Fruit fly (Drosophila melanogaster): ENCODE results near the gene EndoU.

The EndoU gene

dm6 chr3R:15933609-15934232 lies 25.5 kb downstream of the EndoU start, which contains the start of the genes CG5478 and blp (continued):
- no peak for TF ChIP-seq CG6813 (GFP tag; optimal IDR thresholded peaks at IDR 0.05)
- no peak for TF ChIP-seq CG14050 (GFP tag; IDR thresholded peaks at IDR 0.05)
- TF ChIP-seq wek (GFP tag; optimal IDR thresholded peaks at IDR 0.05): no peak
- peak; percentile 90 for TF ChIP-seq nerfin-2 (GFP tag; IDR thresholded peaks at IDR 0.05; ENCODE audit: partially characterized antibody)
- TF ChIP-seq klu (GFP tag; IDR thresholded peaks at IDR 0.05): no peak
- TF ChIP-seq CG8388 (GFP tag; optimal IDR thresholded peaks at IDR 0.05): no peak
- TF ChIP-seq grn (GFP tag; optimal IDR thresholded peaks at IDR 0.05): no peak
- TF ChIP-seq prd (optimal IDR thresholded peaks at IDR 0.05): no peak
- no peak for TF ChIP-seq prd (GFP tag; IDR thresholded peaks at IDR 0.05)
- peak; percentile 3 for TF ChIP-seq dm (GFP tag; optimal IDR thresholded peaks at IDR 0.05)
- peak; percentile 96 for TF ChIP-seq HLH4C (GFP tag; IDR thresholded peaks at IDR 0.05; ENCODE audit: partially characterized antibody)
- TF ChIP-seq CG4854 (GFP tag; optimal IDR thresholded peaks at IDR 0.05): no peak
- TF ChIP-seq Hand (GFP tag; optimal IDR thresholded peaks at IDR 0.05): no peak
- peak; percentile 93 for TF ChIP-seq hbn (GFP tag; IDR thresholded peaks at IDR 0.05; ENCODE audit: partially characterized antibody)
- peak; percentile 34; the same call in 1 of the 3 replicates for TF ChIP-seq CG34422 (GFP tag; IDR thresholded peaks at IDR 0.05)
- TF ChIP-seq pzg (GFP tag; optimal IDR thresholded peaks at IDR 0.05): peak; percentile 69
- TF ChIP-seq yki (optimal IDR thresholded peaks at IDR 0.05): no peak
- TF ChIP-seq CG9932 (GFP tag; IDR thresholded peaks at IDR 0.05): no peak
- TF ChIP-seq CG1603 (tag; optimal IDR thresholded peaks at IDR 0.05): peak; percentile 31
- TF ChIP-seq Myb (GFP tag; optimal IDR thresholded peaks at IDR 0.05): peak; percentile 55
- no peak for TF ChIP-seq CG4360 (GFP tag; IDR thresholded peaks at IDR 0.05)
- peak; percentile 15 for TF ChIP-seq CG14710 (tag; optimal IDR thresholded peaks at IDR 0.05)
- peak; percentile 19 for TF ChIP-seq CG12769 (tag; optimal IDR thresholded peaks at IDR 0.05)
- no peak for TF ChIP-seq Abd-B (GFP tag; optimal IDR thresholded peaks at IDR 0.05)
- TF ChIP-seq br (optimal IDR thresholded peaks at IDR 0.05): no peak
- no peak for TF ChIP-seq CG9817 (tag; optimal IDR thresholded peaks at IDR 0.05)
- no peak for TF ChIP-seq dmrt11E (tag; optimal IDR thresholded peaks at IDR 0.05)
- no peak for TF ChIP-seq psq (GFP tag; optimal IDR thresholded peaks at IDR 0.05)
- peak; percentile 92 for TF ChIP-seq bbx (GFP tag; IDR thresholded peaks at IDR 0.05; ENCODE audit: partially characterized antibody)
- TF ChIP-seq Dek (tag; optimal IDR thresholded peaks at IDR 0.05): no peak
- TF ChIP-seq Hmx (GFP tag; optimal IDR thresholded peaks at IDR 0.05): no peak
- no peak for TF ChIP-seq CG2875 (GFP tag; optimal IDR thresholded peaks at IDR 0.05)
- no peak for TF ChIP-seq tio (GFP tag; optimal IDR thresholded peaks at IDR 0.05)
- peak; percentile 81 for TF ChIP-seq vnd (GFP tag; IDR thresholded peaks at IDR 0.05; ENCODE audit: partially characterized antibody)
- no peak for TF ChIP-seq Xrp1 (GFP tag; IDR thresholded peaks at IDR 0.05)
- peak; percentile 73 for TF ChIP-seq abd-A (tag; optimal IDR thresholded peaks at IDR 0.05)
- no peak for TF ChIP-seq CG7271 (tag; optimal IDR thresholded peaks at IDR 0.05)
- no peak for TF ChIP-seq Oli (tag; optimal IDR thresholded peaks at IDR 0.05)
- TF ChIP-seq Dref (GFP tag; IDR thresholded peaks at IDR 0.05): peak; percentile 96
- TF ChIP-seq CG10209 (GFP tag; optimal IDR thresholded peaks at IDR 0.05): no peak
- TF ChIP-seq rib (GFP tag; IDR thresholded peaks at IDR 0.05): no peak
- TF ChIP-seq schlank (tag; optimal IDR thresholded peaks at IDR 0.05): no peak
- no peak for TF ChIP-seq CG13624 (GFP tag; optimal IDR thresholded peaks at IDR 0.05)
- TF ChIP-seq CG16815 (GFP tag; optimal IDR thresholded peaks at IDR 0.05): no peak
- peak; percentile 40 for TF ChIP-seq MESR4 (GFP tag; optimal IDR thresholded peaks at IDR 0.05)
- no peak for TF ChIP-seq CG12391 (tag; optimal IDR thresholded peaks at IDR 0.05)
- no peak for TF ChIP-seq ewg (GFP tag; optimal IDR thresholded peaks at IDR 0.05)
- TF ChIP-seq E2f1 (GFP tag; IDR thresholded peaks at IDR 0.05): no peak
- TF ChIP-seq CG1529 (GFP tag; optimal IDR thresholded peaks at IDR 0.05): no peak
- no peak for TF ChIP-seq Ptx1 (GFP tag; IDR thresholded peaks at IDR 0.05)
